2 worm cellular contexts compared by ENCODE assay signal in the genomic region with DNA sequence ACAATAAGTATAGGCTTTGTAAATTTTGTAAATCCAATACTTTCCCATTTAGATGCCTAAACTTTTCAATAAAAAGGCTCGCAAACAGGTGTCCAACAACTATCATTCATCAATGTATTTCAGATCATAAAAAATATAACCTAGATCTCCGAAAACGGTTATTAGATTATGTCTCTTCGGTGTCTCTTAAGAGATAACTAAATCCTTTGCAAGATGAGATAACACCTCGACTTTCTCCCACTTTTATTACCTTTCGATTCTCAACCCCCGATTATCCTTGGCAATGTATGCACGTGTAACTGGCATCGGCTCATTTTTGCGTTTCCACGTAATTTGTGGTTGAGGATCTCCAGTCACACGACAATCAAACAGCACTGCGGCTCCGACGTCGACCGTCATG.
TF ChIP-seq lines count a peak whose summit lies in the region.

No protein-coding gene starts in this region.

TF ChIP-seq in whole organism, L1 larva, 84 proteins besides CTCF, POLR2A, EP300 and RAD21:
- TF ChIP-seq blmp-1 (tag; optimal IDR thresholded peaks at IDR 0.05; lab: Kevin White, UChicago): peak; percentile 43
- TF ChIP-seq zip-4 (GFP tag; optimal IDR thresholded peaks at IDR 0.05; lab: Kevin White, UChicago): no peak

TF ChIP-seq in whole organism, mixed stage, embryonic, 35 proteins besides CTCF, POLR2A, EP300 and RAD21:
- no peak for TF ChIP-seq elt-3 (tag; optimal IDR thresholded peaks at IDR 0.05; lab: Kevin White, UChicago)
- no peak for TF ChIP-seq cnd-1 (tag; optimal IDR thresholded peaks at IDR 0.05; lab: Kevin White, UChicago)
- TF ChIP-seq lin-13 (tag; optimal IDR thresholded peaks at IDR 0.05; lab: Kevin White, UChicago): no peak
- TF ChIP-seq sem-2 (GFP tag; optimal IDR thresholded peaks at IDR 0.05; lab: Kevin White, UChicago): no peak
- no peak for TF ChIP-seq ztf-11 (tag; optimal IDR thresholded peaks at IDR 0.05; lab: Kevin White, UChicago)
- TF ChIP-seq mls-2 (tag; optimal IDR thresholded peaks at IDR 0.05; lab: Kevin White, UChicago): no peak
- peak; percentile 96 for TF ChIP-seq elt-1 (tag; optimal IDR thresholded peaks at IDR 0.05; lab: Kevin White, UChicago; ENCODE audit: borderline replicate concordance, insufficient read depth)
- no peak for TF ChIP-seq flh-1 (GFP tag; optimal IDR thresholded peaks at IDR 0.05; lab: Kevin White, UChicago)
TF ChIP-seq in whole organism, mixed stage, embryonic: peak in this region for 1.
